Fruit fly (Drosophila melanogaster): ENCODE data around the gene CG10969.

The CG10969 gene

dm6 chr3L:12749567-12750535 is 31.0 kb downstream of the CG10969 start, which contains the start of the genes Klc and CG10984 (continued):
- no peak; the same call in 1 of the 2 replicates for TF ChIP-seq GATAe (GFP tag; conservative IDR thresholded peaks at IDR 0.05)
- no peak for TF ChIP-seq CkIIα-i1 (GFP tag; IDR thresholded peaks at IDR 0.05)
- peak; percentile 80; the same call in 1 of the 2 replicates for TF ChIP-seq stc (GFP tag; IDR thresholded peaks at IDR 0.05)
- peak; percentile 40 for TF ChIP-seq luna (GFP tag; optimal IDR thresholded peaks at IDR 0.05)
- peak; percentile 89 for TF ChIP-seq CG30020 (tag; optimal IDR thresholded peaks at IDR 0.05)
- peak; percentile 28 for TF ChIP-seq tio (GFP tag; optimal IDR thresholded peaks at IDR 0.05)
- peak; percentile 19 for TF ChIP-seq Myb (GFP tag; optimal IDR thresholded peaks at IDR 0.05)
- peak; percentile 74 for TF ChIP-seq chn (GFP tag; optimal IDR thresholded peaks at IDR 0.05)
- TF ChIP-seq slbo (GFP tag; IDR thresholded peaks at IDR 0.05), result no peak; the same call in 1 of the 2 replicates
- TF ChIP-seq ERR (GFP tag; optimal IDR thresholded peaks at IDR 0.05), result no peak
- TF ChIP-seq Ravus (GFP tag; IDR thresholded peaks at IDR 0.05), result peak; percentile 8; the same call in 1 of the 2 replicates
- TF ChIP-seq Lpt (GFP tag; optimal IDR thresholded peaks at IDR 0.05), result no peak
- no peak for TF ChIP-seq klu (GFP tag; IDR thresholded peaks at IDR 0.05)
- no peak for TF ChIP-seq B-H2 (GFP tag; optimal IDR thresholded peaks at IDR 0.05)
- TF ChIP-seq CG14965 (GFP tag; optimal IDR thresholded peaks at IDR 0.05; ENCODE audit: borderline replicate concordance), result no peak
- TF ChIP-seq sna (GFP tag; IDR thresholded peaks at IDR 0.05; ENCODE audit: partially characterized antibody), result no peak
- TF ChIP-seq Hr3 (GFP tag; optimal IDR thresholded peaks at IDR 0.05), result peak; percentile 43
- no peak for TF ChIP-seq tna (GFP tag; IDR thresholded peaks at IDR 0.05; ENCODE audit: partially characterized antibody)
- TF ChIP-seq Hr78 (GFP tag; optimal IDR thresholded peaks at IDR 0.05), result no peak
- TF ChIP-seq wek (GFP tag; optimal IDR thresholded peaks at IDR 0.05), result no peak
- no peak for TF ChIP-seq CG6683 (GFP tag; optimal IDR thresholded peaks at IDR 0.05)
- TF ChIP-seq BtbVII (GFP tag; optimal IDR thresholded peaks at IDR 0.05), result peak; percentile 50
- TF ChIP-seq Six4 (GFP tag; optimal IDR thresholded peaks at IDR 0.05), result peak; percentile 56
- TF ChIP-seq CG2120 (GFP tag; optimal IDR thresholded peaks at IDR 0.05), result peak; percentile 76
- TF ChIP-seq CG1602 (GFP tag; optimal IDR thresholded peaks at IDR 0.05), result peak; percentile 39
- TF ChIP-seq CG43689 (GFP tag; IDR thresholded peaks at IDR 0.05), result no peak
- TF ChIP-seq dpn (GFP tag; optimal IDR thresholded peaks at IDR 0.05), result peak; percentile 24 to 57
- TF ChIP-seq pum (GFP tag; optimal IDR thresholded peaks at IDR 0.05), result no peak
- peak; percentile 74 for TF ChIP-seq CG10366 (GFP tag; IDR thresholded peaks at IDR 0.05)
- TF ChIP-seq CG4282 (GFP tag; optimal IDR thresholded peaks at IDR 0.05), result peak; percentile 72
- TF ChIP-seq Optix (GFP tag; IDR thresholded peaks at IDR 0.05), result no peak
- no peak for TF ChIP-seq CG6254 (GFP tag; optimal IDR thresholded peaks at IDR 0.05)
- no peak for TF ChIP-seq ro (GFP tag; IDR thresholded peaks at IDR 0.05)
- peak; percentile 45; the same call in 1 of the 2 replicates for TF ChIP-seq Oaz (GFP tag; IDR thresholded peaks at IDR 0.05)
- TF ChIP-seq fd96Cb (tag; optimal IDR thresholded peaks at IDR 0.05), result peak; percentile 55
- no peak for TF ChIP-seq dimm (GFP tag; IDR thresholded peaks at IDR 0.05)
- TF ChIP-seq CG18262 (tag; optimal IDR thresholded peaks at IDR 0.05), result peak; percentile 65
- TF ChIP-seq mld (GFP tag; IDR thresholded peaks at IDR 0.05; ENCODE audit: partially characterized antibody), result no peak
- TF ChIP-seq caup (GFP tag; optimal IDR thresholded peaks at IDR 0.05; ENCODE audit: severe bottlenecking), result peak; percentile 57
- TF ChIP-seq CG1529 (GFP tag; optimal IDR thresholded peaks at IDR 0.05), result no peak
- TF ChIP-seq bab2 (GFP tag; optimal IDR thresholded peaks at IDR 0.05), result peak; percentile 68
- TF ChIP-seq corto (GFP tag; optimal IDR thresholded peaks at IDR 0.05), result peak; percentile 7
- peak; percentile 90 for TF ChIP-seq gfzf (GFP tag; optimal IDR thresholded peaks at IDR 0.05)
- peak; percentile 65 for TF ChIP-seq CG17385 (GFP tag; optimal IDR thresholded peaks at IDR 0.05)
- no peak; the same call in 1 of the 2 replicates for TF ChIP-seq ttk (GFP tag; IDR thresholded peaks at IDR 0.05)
- no peak for TF ChIP-seq lmd (GFP tag; IDR thresholded peaks at IDR 0.05)
- no peak for TF ChIP-seq CG12219 (GFP tag; optimal IDR thresholded peaks at IDR 0.05)
- no peak for TF ChIP-seq CG10431 (GFP tag; optimal IDR thresholded peaks at IDR 0.05)
